Worm (Caenorhabditis elegans) whole organism, young adult: ENCODE measurements around the gene F28B12.1.

ENCODE experiments used
- C06A6.2 ChIP-seq: fragments of 200-800 bp; sonication (Bioruptor generic); conservative IDR thresholded peaks from 2 replicates; pipeline ENCODE4 v1.3.6; 2022; ENCODE audit warnings: missing genetic modification characterization, missing compliant biosample characterization
- F10E7.11 ChIP-seq: sonication (generic microtip); optimal IDR thresholded peaks from 2 replicates; lab custom pipeline; 2017; ENCODE audit warnings: mild to moderate bottlenecking, missing genetic modification characterization, moderate library complexity, missing compliant biosample characterization
- F37B4.10 ChIP-seq: fragments of 200-800 bp; sonication (Bioruptor generic); IDR thresholded peaks from 2 replicates; pipeline ENCODE4 v1.3.6; 2022; ENCODE audit warnings: missing genetic modification characterization, missing compliant biosample characterization
- F55B11.4 ChIP-seq: sonication (generic microtip); optimal IDR thresholded peaks from 2 replicates; lab custom pipeline; 2016; ENCODE audit warnings: missing compliant biosample characterization, missing genetic modification characterization, borderline replicate concordance; ENCODE audit not compliant: insufficient read depth
- T07F8.4 ChIP-seq: sonication (generic microtip); optimal IDR thresholded peaks from 2 replicates; lab custom pipeline; 2016; ENCODE audit warnings: mild to moderate bottlenecking, missing genetic modification characterization, moderate library complexity, missing compliant biosample characterization
- T26A5.8 ChIP-seq: sonication (generic microtip); optimal IDR thresholded peaks from 2 replicates; lab custom pipeline; 2016; ENCODE audit warnings: missing genetic modification characterization, missing compliant biosample characterization
- Y56A3A.18 ChIP-seq: fragments of 200-800 bp; sonication (Bioruptor generic); IDR thresholded peaks from 2 replicates; pipeline ENCODE4 v1.3.6; 2022; ENCODE audit warnings: missing genetic modification reagents, missing genetic modification characterization, missing compliant biosample characterization
- Y67H2A.10 ChIP-seq: fragments of 200-800 bp; sonication (Bioruptor generic); conservative IDR thresholded peaks from 2 replicates; pipeline ENCODE4 v1.3.6; 2022; ENCODE audit warnings: missing genetic modification reagents, missing genetic modification characterization, missing compliant biosample characterization
- ZK185.1 ChIP-seq: sonication (generic microtip); optimal IDR thresholded peaks from 2 replicates; lab custom pipeline; 2016; ENCODE audit warnings: mild to moderate bottlenecking, missing genetic modification characterization, missing compliant biosample characterization; ENCODE audit not compliant: poor library complexity, severe bottlenecking
- aptf-2 ChIP-seq: fragments of 200-800 bp; sonication (Bioruptor generic); conservative IDR thresholded peaks from 2 replicates; pipeline ENCODE4 v1.3.6; 2022; ENCODE audit warnings: missing genetic modification reagents, missing genetic modification characterization, missing compliant biosample characterization
- atf-7 ChIP-seq: sonication (generic microtip); optimal IDR thresholded peaks from 2 replicates; lab custom pipeline; 2017; ENCODE audit warnings: mild to moderate bottlenecking, missing genetic modification characterization, missing compliant biosample characterization
- athp-1 ChIP-seq: sonication (generic microtip); optimal IDR thresholded peaks from 2 replicates; lab custom pipeline; 2017; ENCODE audit warnings: mild to moderate bottlenecking, missing genetic modification characterization, missing compliant biosample characterization
- attf-5 ChIP-seq: fragments of 200-800 bp; sonication (Bioruptor generic); optimal IDR thresholded peaks from 2 replicates; lab custom pipeline; 2018; ENCODE audit warnings: mild to moderate bottlenecking, missing genetic modification characterization, missing compliant biosample characterization
- bed-2 ChIP-seq: fragments of 200-800 bp; sonication (Bioruptor generic); IDR thresholded peaks from 2 replicates; pipeline ENCODE4 v1.3.6; 2022; ENCODE audit warnings: missing genetic modification reagents, missing genetic modification characterization, missing compliant biosample characterization
- ccch-3 ChIP-seq: fragments of 200-800 bp; sonication (Bioruptor generic); optimal IDR thresholded peaks from 2 replicates; lab custom pipeline; 2018; ENCODE audit warnings: mild to moderate bottlenecking, missing genetic modification characterization, missing compliant biosample characterization
- cebp-1 ChIP-seq, 2 experiments: fragments of 200-800 bp in 1 of 2; sonication (Bioruptor generic) in 1 of 2; sonication (generic microtip) in 1 of 2; IDR thresholded peaks in 1 of 2; optimal IDR thresholded peaks in 1 of 2; 2 replicates each; pipeline versions ENCODE4 v1.3.6 to Lab custom; 2017 to 2022; ENCODE audit warnings: missing compliant biosample characterization in 2 of 2, missing genetic modification characterization in 2 of 2, mild to moderate bottlenecking in 1 of 2, missing genetic modification reagents in 1 of 2, moderate library complexity in 1 of 2
- chd-7 ChIP-seq: sonication (generic microtip); optimal IDR thresholded peaks from 2 replicates; lab custom pipeline; 2016; ENCODE audit warnings: mild to moderate bottlenecking, missing genetic modification characterization, moderate library complexity, missing compliant biosample characterization
- dox-1 ChIP-seq: fragments of 200-800 bp; sonication (Bioruptor generic); IDR thresholded peaks from 2 replicates; pipeline ENCODE4 v1.3.6; 2022; ENCODE audit warnings: missing genetic modification reagents, missing genetic modification characterization, missing compliant biosample characterization
- him-1 ChIP-seq: sonication (generic microtip); optimal IDR thresholded peaks from 2 replicates; lab custom pipeline; 2016; ENCODE audit warnings: missing genotype, missing genetic modification reagents, missing genetic modification characterization, missing compliant biosample characterization
- hmg-1.2 ChIP-seq: fragments of 200-800 bp; sonication (Bioruptor generic); IDR thresholded peaks from 2 replicates; pipeline ENCODE4 v1.3.6; 2022; ENCODE audit warnings: missing genetic modification reagents, missing genetic modification characterization, missing compliant biosample characterization
- let-526 ChIP-seq: fragments of 200-800 bp; sonication (Bioruptor generic); IDR thresholded peaks from 2 replicates; pipeline ENCODE4 v1.3.6; 2022; ENCODE audit warnings: missing genetic modification reagents, missing genetic modification characterization, missing compliant biosample characterization
- let-607 ChIP-seq, 2 experiments: fragments of 200-800 bp in 1 of 2; sonication (Bioruptor generic) in 1 of 2; sonication (generic microtip) in 1 of 2; optimal IDR thresholded peaks; 2 replicates each; lab custom pipeline; 2016 to 2018; ENCODE audit warnings: mild to moderate bottlenecking in 2 of 2, missing compliant biosample characterization in 2 of 2, missing genetic modification characterization in 2 of 2, moderate library complexity in 2 of 2, missing genotype in 1 of 2
- lin-35 ChIP-seq, 3 experiments: fragments of 150-350 bp in 2 of 3; sonication (generic microtip) in 1 of 3; optimal IDR thresholded peaks; 2 replicates each; lab custom pipeline; 2014 to 2018; ENCODE audit warnings: missing biosample characterization in 3 of 3, missing genetic modification characterization in 3 of 3, missing genetic modification reagents in 3 of 3
- lsy-27 ChIP-seq: sonication (generic microtip); optimal IDR thresholded peaks from 2 replicates; lab custom pipeline; 2017; ENCODE audit warnings: missing genetic modification characterization, mild to moderate bottlenecking, missing compliant biosample characterization, antibody characterized with exemption, missing genotype, borderline replicate concordance; ENCODE audit not compliant: insufficient read depth
- madf-10 ChIP-seq: sonication (generic microtip); optimal IDR thresholded peaks from 2 replicates; lab custom pipeline; 2016; ENCODE audit warnings: mild to moderate bottlenecking, missing genetic modification characterization, missing compliant biosample characterization
- mes-4 ChIP-seq: sonication (generic microtip); optimal IDR thresholded peaks from 2 replicates; lab custom pipeline; 2016; ENCODE audit warnings: missing genotype, missing genetic modification characterization, missing compliant biosample characterization
- mxl-1 ChIP-seq: sonication (generic microtip); optimal IDR thresholded peaks from 2 replicates; lab custom pipeline; 2016; ENCODE audit warnings: missing genetic modification characterization, missing compliant biosample characterization
- nfya-1 ChIP-seq: sonication (generic microtip); optimal IDR thresholded peaks from 2 replicates; lab custom pipeline; 2017; ENCODE audit warnings: antibody characterized with exemption, missing compliant biosample characterization, missing genetic modification characterization, borderline replicate concordance; ENCODE audit not compliant: insufficient read depth
- nfyb-1 ChIP-seq: fragments of 200-800 bp; sonication (Bioruptor generic); IDR thresholded peaks from 2 replicates; pipeline ENCODE4 v1.3.6; 2022; ENCODE audit warnings: missing genetic modification reagents, missing genetic modification characterization, missing compliant biosample characterization
- nhr-80 ChIP-seq: sonication (generic microtip); optimal IDR thresholded peaks from 2 replicates; lab custom pipeline; 2016; ENCODE audit warnings: missing genetic modification characterization, missing compliant biosample characterization
- pbrm-1 ChIP-seq: fragments of 200-800 bp; sonication (Bioruptor generic); IDR thresholded peaks from 2 replicates; pipeline ENCODE4 v1.3.6; 2022; ENCODE audit warnings: missing genetic modification reagents, missing genetic modification characterization, missing compliant biosample characterization
- rcor-1 ChIP-seq: fragments of 200-800 bp; sonication (Bioruptor generic); IDR thresholded peaks from 2 replicates; pipeline ENCODE4 v1.3.6; 2022; ENCODE audit warnings: missing genetic modification reagents, missing genetic modification characterization, missing compliant biosample characterization
- sdz-38 ChIP-seq: sonication (generic microtip); optimal IDR thresholded peaks from 2 replicates; lab custom pipeline; 2016; ENCODE audit warnings: missing genotype, missing genetic modification characterization, missing compliant biosample characterization
- tbp1 ChIP-seq: fragments of 200-800 bp; sonication (Bioruptor generic); optimal IDR thresholded peaks from 2 replicates; lab custom pipeline; 2018; ENCODE audit warnings: mild to moderate bottlenecking, missing genetic modification characterization, missing compliant biosample characterization
- tlf-1 ChIP-seq: fragments of 200-800 bp; sonication (Bioruptor generic); optimal IDR thresholded peaks from 2 replicates; lab custom pipeline; 2018; ENCODE audit warnings: mild to moderate bottlenecking, missing genetic modification characterization, missing compliant biosample characterization
- unc-62 ChIP-seq: fragments of 150-350 bp; optimal IDR thresholded peaks from 2 replicates; lab custom pipeline; 2014; ENCODE audit warnings: missing biosample characterization, missing genetic modification reagents, missing genetic modification characterization
- ztf-28 ChIP-seq: fragments of 200-800 bp; sonication (Bioruptor generic); IDR thresholded peaks from 2 replicates; pipeline ENCODE4 v1.3.6; 2022; ENCODE audit warnings: missing genetic modification reagents, missing genetic modification characterization, missing compliant biosample characterization

The F28B12.1 gene

DNA sequence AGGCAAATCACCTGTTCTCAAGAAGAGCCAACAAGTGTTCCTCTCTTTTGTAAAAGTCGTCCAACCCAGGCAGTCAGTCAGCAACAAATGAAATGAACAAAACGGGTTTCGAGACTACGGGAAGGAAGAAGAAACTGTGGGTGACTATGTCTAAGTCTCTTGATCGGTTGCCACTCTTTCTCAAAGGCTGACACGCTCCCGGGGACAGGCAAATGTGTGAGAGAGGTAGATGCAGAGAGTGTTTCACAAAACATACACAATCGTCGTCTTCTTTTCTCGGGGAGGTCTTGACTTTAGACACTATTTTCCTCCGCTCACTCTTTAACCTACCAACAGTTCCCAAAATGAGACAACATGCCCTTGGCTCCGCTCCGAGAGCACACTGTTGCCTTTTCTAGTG, 11.6 kb upstream of the F28B12.1 start (continued):
- TF ChIP-seq sdz-38 (no peak), atf-7 (tag; lab: Kevin White, UChicago) (no peak), rcor-1 (GFP tag; lab: Robert Waterston, UW) (no peak), pbrm-1 (GFP tag; lab: Robert Waterston, UW) (no peak), lsy-27 (tag; lab: Kevin White, UChicago) (no peak), tbp1 (GFP tag; lab: Kevin White, UChicago) (no peak), mes-4 (tag; lab: Kevin White, UChicago) (no peak)

DNA sequence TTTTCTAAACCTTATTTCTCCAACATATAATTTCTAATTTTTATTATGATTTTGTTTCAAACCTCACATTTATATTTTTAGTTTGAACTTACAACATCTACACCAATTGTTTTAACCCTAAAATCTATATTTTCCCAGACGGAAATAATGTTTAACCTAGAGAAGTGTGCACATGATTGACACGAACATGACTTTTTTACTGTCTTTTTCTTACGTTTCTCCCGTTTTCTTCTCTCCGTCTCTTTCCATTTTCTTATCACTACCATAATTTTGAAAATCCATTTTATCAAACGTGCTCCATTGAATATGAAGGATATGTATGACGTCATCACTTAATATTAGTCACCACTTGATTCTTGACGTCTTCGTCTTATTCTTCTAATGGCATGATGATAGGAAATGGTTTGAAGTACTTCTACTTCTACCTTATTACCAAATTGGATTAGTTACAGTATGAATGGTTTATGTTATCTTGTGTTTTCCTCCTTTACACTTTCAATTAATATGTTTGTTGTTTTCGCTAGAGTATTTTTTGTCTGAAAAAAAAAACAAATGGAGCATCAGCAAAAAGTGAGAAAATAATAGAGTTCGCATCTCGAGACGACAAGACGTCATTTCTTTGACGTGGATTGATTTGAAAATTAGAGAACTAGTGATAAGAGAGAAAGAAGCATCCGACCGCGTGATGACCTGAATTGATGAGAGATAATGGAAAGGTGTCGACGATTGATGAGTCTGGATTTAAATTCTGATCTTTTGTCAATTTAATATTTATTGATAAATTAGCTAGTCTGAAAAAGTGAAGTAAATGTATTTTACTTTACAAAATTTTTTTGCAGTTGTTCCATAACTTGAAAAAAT, 10.6 kb upstream of the F28B12.1 start:
- TF ChIP-seq nhr-80 (tag; lab: Kevin White, UChicago) (peak; percentile 60), lin-35 (GFP tag; optimal IDR thresholded peaks at IDR 0.05; lab: Kevin White, UChicago) (no peak), cebp-1 (GFP tag; IDR thresholded peaks at IDR 0.05; lab: Robert Waterston, UW) (no peak), cebp-1 (tag; optimal IDR thresholded peaks at IDR 0.05; lab: Kevin White, UChicago) (peak; percentile 25), let-607 (tag; optimal IDR thresholded peaks at IDR 0.05; lab: Kevin White, UChicago) (peak in 1 of 2 experiments; percentile 21), atf-7 (tag; lab: Kevin White, UChicago) (peak; percentile 87), unc-62 (GFP tag; lab: Kevin White, UChicago) (peak; percentile 90)

DNA sequence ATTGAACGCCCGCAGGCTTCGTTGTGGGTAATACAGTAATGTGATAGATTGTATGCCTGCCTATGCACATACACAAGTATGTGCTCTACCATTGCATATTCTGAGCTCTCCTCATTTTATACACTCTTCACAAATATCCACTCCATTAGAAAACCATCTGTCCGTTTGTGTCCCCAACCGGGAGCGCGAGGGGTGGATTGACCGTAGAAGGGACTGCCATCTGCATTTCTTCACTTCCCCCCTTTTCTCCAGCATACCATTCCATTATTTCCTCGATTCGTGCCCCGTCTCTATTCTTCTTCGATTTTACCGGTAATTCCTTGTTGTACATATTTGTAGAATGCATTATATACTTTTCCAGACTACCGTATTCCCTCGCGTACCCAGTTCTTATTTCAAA, 9.6 kb upstream of the F28B12.1 start:
- 0 out of 2 replicates have a peak, but pooled peaks have one; percentile 6 for TF ChIP-seq dox-1 (GFP tag; lab: Robert Waterston, UW)
- TF ChIP-seq C06A6.2 (GFP tag; lab: Robert Waterston, UW) = no peak
- TF ChIP-seq chd-7 (tag; lab: Kevin White, UChicago) = peak; percentile 12
- no peak for TF ChIP-seq athp-1
- TF ChIP-seq nfya-1 (tag; lab: Kevin White, UChicago) = no peak

DNA sequence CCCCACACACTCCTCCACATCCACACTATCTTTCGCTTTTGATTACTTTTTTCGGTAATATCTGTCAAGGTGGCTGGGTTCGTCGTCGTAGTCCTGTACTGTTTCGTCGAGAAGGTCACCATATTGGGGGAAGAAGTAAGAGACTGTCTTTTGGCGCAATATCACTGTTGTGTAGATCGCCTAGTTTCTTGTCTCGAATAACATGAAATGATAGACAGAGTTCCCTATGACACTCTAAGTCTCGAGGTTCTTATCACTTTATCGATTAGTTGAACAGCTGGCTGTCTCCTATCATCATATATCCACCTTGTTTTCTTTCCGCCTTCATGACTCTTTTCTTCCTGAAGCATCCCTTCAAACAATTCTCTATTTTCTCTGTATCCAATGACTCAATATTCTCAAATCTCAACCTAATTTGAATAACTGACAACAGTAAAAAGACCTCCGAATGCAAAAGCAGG, 8.7 kb upstream of the F28B12.1 start:
- TF ChIP-seq tbp1 (GFP tag; lab: Kevin White, UChicago) (no peak), let-526 (GFP tag; lab: Robert Waterston, UW) (no peak), aptf-2 (GFP tag; lab: Robert Waterston, UW) (0 out of 2 replicates have a peak, but pooled peaks have one; percentile 19), F10E7.11 (tag; lab: Kevin White, UChicago) (no peak), ztf-28 (no peak), T07F8.4 (tag; lab: Kevin White, UChicago) (no peak), cebp-1 (GFP tag; IDR thresholded peaks at IDR 0.05; lab: Robert Waterston, UW) (no peak), cebp-1 (tag; optimal IDR thresholded peaks at IDR 0.05; lab: Kevin White, UChicago) (peak; percentile 7), hmg-1.2 (GFP tag; lab: Robert Waterston, UW) (no peak), Y56A3A.18 (GFP tag; lab: Robert Waterston, UW) (no peak)
- TF ChIP-seq, all 124 proteins: peak for 2

DNA sequence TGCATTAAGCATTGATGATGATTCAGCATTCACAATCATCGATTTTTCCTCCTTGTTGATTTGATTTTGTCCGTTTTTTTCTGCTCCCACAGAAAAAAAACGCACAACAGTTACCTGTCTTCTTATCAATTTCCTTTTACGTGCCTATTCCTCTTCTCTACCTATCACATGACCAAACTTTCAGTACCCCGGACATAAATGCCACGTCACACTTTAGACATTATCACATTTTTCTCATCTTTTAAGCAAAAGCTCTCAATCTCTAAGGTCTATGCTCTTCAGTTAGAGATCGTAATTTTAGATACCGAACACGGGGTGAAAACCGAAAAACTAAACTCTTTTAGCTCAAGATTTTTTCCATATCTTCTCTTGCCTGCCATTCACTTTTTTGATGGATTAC, 6.7 kb upstream of the F28B12.1 start:
- TF ChIP-seq bed-2 (no peak), ZK185.1 (no peak), Y67H2A.10 (GFP tag; lab: Robert Waterston, UW) (no peak), T26A5.8 (no peak), him-1 (tag; lab: Kevin White, UChicago) (no peak), madf-10 (tag; lab: Kevin White, UChicago) (no peak), tlf-1 (peak; percentile 0), nhr-80 (tag; lab: Kevin White, UChicago) (peak; percentile 79), ccch-3 (GFP tag; lab: Kevin White, UChicago) (no peak), attf-5 (GFP tag; lab: Kevin White, UChicago) (peak; percentile 19), pbrm-1 (GFP tag; lab: Robert Waterston, UW) (no peak), mxl-1 (no peak), nfyb-1 (GFP tag; lab: Robert Waterston, UW) (0 out of 2 replicates have a peak, but pooled peaks have one; percentile 8), atf-7 (tag; lab: Kevin White, UChicago) (peak; percentile 23), lin-35 (GFP tag; optimal IDR thresholded peaks at IDR 0.05; lab: Kevin White, UChicago) (no peak), T07F8.4 (tag; lab: Kevin White, UChicago) (no peak), cebp-1 (GFP tag; IDR thresholded peaks at IDR 0.05; lab: Robert Waterston, UW) (no peak), cebp-1 (tag; optimal IDR thresholded peaks at IDR 0.05; lab: Kevin White, UChicago) (peak; percentile 33), chd-7 (tag; lab: Kevin White, UChicago) (peak; percentile 30), F37B4.10 (no peak), F55B11.4 (no peak)
